Fruit fly (Drosophila melanogaster) whole organism, embryonic: ENCODE measurements around the gene CG13850.

Experiments
- BEAF-32 ChIP-seq: fragments of 200-800 bp; sonication (Bioruptor generic); optimal IDR thresholded peaks from 3 replicates; lab custom pipeline; 2017; ENCODE audit warnings: missing biosample characterization, missing genetic modification characterization, mild to moderate bottlenecking, moderate library complexity, missing genetic modification reagents
- C15 ChIP-seq: fragments of 200-800 bp; sonication (Bioruptor generic); IDR thresholded peaks from 3 replicates; pipeline ENCODE4 v1.3.6; 2022; ENCODE audit warnings: missing biosample characterization, missing genetic modification characterization
- CG10274 ChIP-seq: fragments of 200-800 bp; sonication (Bioruptor generic); optimal IDR thresholded peaks from 3 replicates; lab custom pipeline; 2017; ENCODE audit warnings: missing biosample characterization, mild to moderate bottlenecking, missing genetic modification characterization
- CG11695 ChIP-seq: fragments of 200-800 bp; sonication (Bioruptor generic); IDR thresholded peaks from 3 replicates; pipeline ENCODE4 v1.3.6; 2022; ENCODE audit warnings: missing biosample characterization, missing genetic modification characterization
- CG12219 ChIP-seq: fragments of 200-800 bp; sonication (Bioruptor generic); optimal IDR thresholded peaks from 3 replicates; lab custom pipeline; 2018; ENCODE audit warnings: missing biosample characterization, mild to moderate bottlenecking, missing genetic modification characterization
- CG12236 ChIP-seq: fragments of 200-800 bp; sonication (Bioruptor generic); optimal IDR thresholded peaks from 2 replicates; lab custom pipeline; 2016; ENCODE audit warnings: missing biosample characterization, missing genetic modification characterization
- CG12391 ChIP-seq: fragments of 200-800 bp; sonication (Bioruptor generic); optimal IDR thresholded peaks from 3 replicates; lab custom pipeline; 2018; ENCODE audit warnings: missing biosample characterization, mild to moderate bottlenecking, missing genetic modification characterization, moderate library complexity
- CG13123 ChIP-seq: fragments of 200-800 bp; sonication (Bioruptor generic); optimal IDR thresholded peaks from 2 replicates; lab custom pipeline; 2016; ENCODE audit warnings: missing biosample characterization, missing genetic modification characterization
- CG14050 ChIP-seq: fragments of 200-800 bp; sonication (Bioruptor generic); IDR thresholded peaks from 3 replicates; pipeline ENCODE4 v1.3.6; 2022; ENCODE audit warnings: missing biosample characterization, missing genetic modification characterization
- CG15269 ChIP-seq: fragments of 200-800 bp; sonication (Bioruptor generic); optimal IDR thresholded peaks from 2 replicates; lab custom pipeline; 2018; ENCODE audit warnings: missing biosample characterization, mild to moderate bottlenecking, missing genetic modification characterization, moderate library complexity
- CG15696 ChIP-seq: fragments of 200-800 bp; sonication (Bioruptor generic); optimal IDR thresholded peaks from 2 replicates; lab custom pipeline; 2019; ENCODE audit warnings: missing biosample characterization, mild to moderate bottlenecking, missing genetic modification characterization, moderate library complexity
- CG17186 ChIP-seq: fragments of 200-800 bp; sonication (Bioruptor generic); optimal IDR thresholded peaks from 3 replicates; lab custom pipeline; 2017; ENCODE audit warnings: missing biosample characterization, missing genetic modification reagents, missing genetic modification characterization
- CG2116 ChIP-seq: fragments of 200-800 bp; sonication (Bioruptor generic); optimal IDR thresholded peaks from 3 replicates; lab custom pipeline; 2018; ENCODE audit warnings: missing biosample characterization, mild to moderate bottlenecking, missing genetic modification characterization
- CG30403 ChIP-seq: fragments of 200-800 bp; sonication (Bioruptor generic); optimal IDR thresholded peaks from 3 replicates; lab custom pipeline; 2016; ENCODE audit warnings: missing biosample characterization, missing genetic modification characterization
- CG31388 ChIP-seq: fragments of 200-800 bp; sonication (Bioruptor generic); optimal IDR thresholded peaks from 2 replicates; lab custom pipeline; 2016; ENCODE audit warnings: missing biosample characterization, missing genetic modification characterization
- CG31441 ChIP-seq: fragments of 200-800 bp; sonication (Bioruptor generic); IDR thresholded peaks from 2 replicates; pipeline ENCODE4 v1.3.6; 2022; ENCODE audit warnings: missing biosample characterization, missing genetic modification characterization
- CG4328 ChIP-seq: fragments of 200-800 bp; sonication (Bioruptor generic); optimal IDR thresholded peaks from 3 replicates; lab custom pipeline; 2017; ENCODE audit warnings: missing biosample characterization, missing genetic modification reagents, missing genetic modification characterization
- CG5245 ChIP-seq: fragments of 200-800 bp; sonication (Bioruptor generic); optimal IDR thresholded peaks from 3 replicates; lab custom pipeline; 2016; ENCODE audit warnings: missing biosample characterization, missing genetic modification characterization
- CG6765 ChIP-seq: fragments of 200-800 bp; sonication (Bioruptor generic); optimal IDR thresholded peaks from 3 replicates; lab custom pipeline; 2017; ENCODE audit warnings: missing biosample characterization, mild to moderate bottlenecking, missing genetic modification characterization
- CG6791 ChIP-seq: fragments of 200-800 bp; sonication (Bioruptor generic); IDR thresholded peaks from 3 replicates; pipeline ENCODE4 v1.3.6; 2022; ENCODE audit warnings: missing biosample characterization, missing genetic modification characterization; ENCODE audit not compliant: partially characterized antibody
- CG8478 ChIP-seq: fragments of >200 bp; optimal IDR thresholded peaks from 2 replicates; lab custom pipeline; 2018
- CG9437 ChIP-seq: fragments of 200-800 bp; sonication (Bioruptor generic); optimal IDR thresholded peaks from 2 replicates; lab custom pipeline; 2018; ENCODE audit warnings: missing biosample characterization, mild to moderate bottlenecking, missing genetic modification characterization
- CHES-1-like ChIP-seq: fragments of 200-800 bp; sonication (Bioruptor generic); optimal IDR thresholded peaks from 2 replicates; lab custom pipeline; 2016; ENCODE audit warnings: missing biosample characterization, missing genetic modification characterization
- Chrac-16 ChIP-seq: fragments of 200-800 bp; sonication (Bioruptor generic); optimal IDR thresholded peaks from 3 replicates; lab custom pipeline; 2016; ENCODE audit warnings: missing biosample characterization, missing genetic modification characterization
- D19A ChIP-seq: fragments of 200-800 bp; optimal IDR thresholded peaks from 3 replicates; lab custom pipeline; 2019; ENCODE audit warnings: missing biosample characterization, mild to moderate bottlenecking, missing genetic modification characterization, moderate library complexity
- Dek ChIP-seq: fragments of 200-800 bp; sonication (Bioruptor generic); optimal IDR thresholded peaks from 3 replicates; lab custom pipeline; 2019; ENCODE audit warnings: missing biosample characterization, mild to moderate bottlenecking, missing genetic modification characterization, moderate library complexity
- Fer2 ChIP-seq: fragments of 200-800 bp; sonication (Bioruptor generic); optimal IDR thresholded peaks from 2 replicates; lab custom pipeline; 2018; ENCODE audit warnings: missing biosample characterization, mild to moderate bottlenecking, missing genetic modification characterization, moderate library complexity
- Fer3 ChIP-seq: fragments of 200-800 bp; sonication (Bioruptor generic); optimal IDR thresholded peaks from 2 replicates; lab custom pipeline; 2018; ENCODE audit warnings: missing biosample characterization, mild to moderate bottlenecking, missing genetic modification characterization, moderate library complexity
- H15 ChIP-seq: fragments of 200-800 bp; sonication (Bioruptor generic); IDR thresholded peaks from 3 replicates; pipeline ENCODE4 v1.3.6; 2022; ENCODE audit warnings: missing biosample characterization, missing genetic modification characterization
- Hmx ChIP-seq: fragments of 200-800 bp; sonication (Bioruptor generic); optimal IDR thresholded peaks from 2 replicates; lab custom pipeline; 2016; ENCODE audit warnings: missing biosample characterization, missing genetic modification characterization
- Kr ChIP-seq: fragments of 200-800 bp; sonication (Bioruptor generic); optimal IDR thresholded peaks from 2 replicates; lab custom pipeline; 2017; ENCODE audit warnings: missing biosample characterization, mild to moderate bottlenecking, missing genetic modification characterization
- Oaz ChIP-seq: fragments of 200-800 bp; sonication (Bioruptor generic); IDR thresholded peaks from 2 replicates; pipeline ENCODE4 v1.3.6; 2022; ENCODE audit warnings: missing biosample characterization, missing genetic modification characterization
- Rfx ChIP-seq: fragments of 200-800 bp; sonication (Bioruptor generic); IDR thresholded peaks from 2 replicates; pipeline ENCODE4 v1.3.6; 2022; ENCODE audit warnings: missing biosample characterization, missing genetic modification characterization
- ato ChIP-seq: fragments of 200-800 bp; sonication (Bioruptor generic); IDR thresholded peaks from 2 replicates; pipeline ENCODE4 v1.3.6; 2022; ENCODE audit warnings: missing biosample characterization, missing genetic modification characterization; ENCODE audit not compliant: partially characterized antibody
- br ChIP-seq: fragments of >200 bp; optimal IDR thresholded peaks from 2 replicates; lab custom pipeline; 2017
- btn ChIP-seq: fragments of 200-800 bp; sonication (Bioruptor generic); optimal IDR thresholded peaks from 2 replicates; lab custom pipeline; 2016; ENCODE audit warnings: missing biosample characterization, missing genetic modification characterization
- gce ChIP-seq: fragments of 200-800 bp; sonication (Bioruptor generic); IDR thresholded peaks from 3 replicates; pipeline ENCODE4 v1.3.6; 2022; ENCODE audit warnings: missing biosample characterization, missing genetic modification characterization
- gcm ChIP-seq: fragments of 200-800 bp; sonication (Bioruptor generic); optimal IDR thresholded peaks from 2 replicates; lab custom pipeline; 2019; ENCODE audit warnings: missing biosample characterization, mild to moderate bottlenecking, missing genetic modification characterization, moderate library complexity
- grn ChIP-seq: fragments of 200-800 bp; sonication (Bioruptor generic); optimal IDR thresholded peaks from 3 replicates; lab custom pipeline; 2017; ENCODE audit warnings: missing biosample characterization, missing genetic modification characterization
- jigr1 ChIP-seq: fragments of 200-800 bp; sonication (Bioruptor generic); IDR thresholded peaks from 3 replicates; pipeline ENCODE4 v1.3.6; 2022; ENCODE audit warnings: missing biosample characterization, missing genetic modification characterization
- jing ChIP-seq: fragments of 200-800 bp; sonication (Bioruptor generic); optimal IDR thresholded peaks from 2 replicates; lab custom pipeline; 2018; ENCODE audit warnings: missing biosample characterization, mild to moderate bottlenecking, missing genetic modification characterization
- nerfin-2 ChIP-seq: fragments of 200-800 bp; sonication (Bioruptor generic); IDR thresholded peaks from 2 replicates; pipeline ENCODE4 v1.3.6; 2022; ENCODE audit warnings: missing biosample characterization, missing genetic modification characterization; ENCODE audit not compliant: partially characterized antibody
- pb ChIP-seq: fragments of 200-800 bp; sonication (Bioruptor generic); optimal IDR thresholded peaks from 3 replicates; lab custom pipeline; 2016; ENCODE audit warnings: missing biosample characterization, missing genetic modification characterization
- pzg ChIP-seq: fragments of 200-800 bp; sonication (Bioruptor generic); optimal IDR thresholded peaks from 3 replicates; lab custom pipeline; 2018; ENCODE audit warnings: missing biosample characterization, mild to moderate bottlenecking, missing genetic modification characterization, moderate library complexity
- row ChIP-seq: fragments of 200-800 bp; sonication (Bioruptor generic); IDR thresholded peaks from 3 replicates; pipeline ENCODE4 v1.3.6; 2022; ENCODE audit warnings: missing biosample characterization, missing genetic modification characterization
- sd ChIP-seq: fragments of 200-800 bp; sonication (Bioruptor generic); optimal IDR thresholded peaks from 3 replicates; lab custom pipeline; 2018; ENCODE audit warnings: missing biosample characterization, mild to moderate bottlenecking, missing genetic modification characterization, moderate library complexity
- stwl ChIP-seq: fragments of 200-800 bp; sonication (Bioruptor generic); optimal IDR thresholded peaks from 3 replicates; lab custom pipeline; 2018; ENCODE audit warnings: missing biosample characterization, mild to moderate bottlenecking, missing genetic modification characterization, moderate library complexity
- unc-4 ChIP-seq: fragments of 200-800 bp; sonication (Bioruptor generic); IDR thresholded peaks from 2 replicates; pipeline ENCODE4 v1.3.6; 2022; ENCODE audit warnings: missing biosample characterization, missing genetic modification characterization; ENCODE audit not compliant: partially characterized antibody

Gene CG13850

dm6 chr3R:22365660-22366195 lies 45.0 kb downstream of the CG13850 start, which contains the start of gene CG5382 (continued):
- TF ChIP-seq CG11695 (no peak), gcm (GFP tag; lab: Kevin White, UChicago) (no peak), unc-4 (0 out of 2 replicates have a peak, but pooled peaks have one; percentile 27), BEAF-32 (GFP tag; lab: Kevin White, UChicago) (peak; percentile 42)

dm6 chr3R:22362218-22362907 lies 48.4 kb downstream of the CG13850 start, which contains the start of the genes JMJD6, CG7071 and Muted:
TSS of gene JMJD6 (minus strand) at chr3R:22362371.
TSS of gene CG7071 (plus strand) at chr3R:22362620.
TSS of gene Muted (plus strand) at chr3R:22362620.
- TF ChIP-seq pb (GFP tag; lab: Kevin White, UChicago) = no peak
- TF ChIP-seq CG12391 (tag; lab: Kevin White, UChicago) = peak; percentile 97
- peak; percentile 84 for TF ChIP-seq CG5245 (GFP tag; lab: Kevin White, UChicago)
- TF ChIP-seq Rfx = peak; percentile 95
- peak; percentile 60 for TF ChIP-seq CG17186
- TF ChIP-seq CG6791 (GFP tag; lab: Robert Waterston, UW) = peak; percentile 67; the same call in 2 of the 3 replicates
- TF ChIP-seq Fer3 (tag; lab: Kevin White, UChicago) = peak; percentile 93
- TF ChIP-seq CG31441 (GFP tag; lab: Robert Waterston, UW) = peak; percentile 87
- peak; percentile 92 for TF ChIP-seq Fer2 (tag; lab: Kevin White, UChicago)
- peak; percentile 71 for TF ChIP-seq CG12219 (GFP tag; lab: Kevin White, UChicago)
- TF ChIP-seq Oaz (GFP tag; lab: Robert Waterston, UW) = peak; percentile 88
- peak; percentile 74 for TF ChIP-seq C15 (GFP tag; lab: Robert Waterston, UW)
- TF ChIP-seq CG10274 (GFP tag; lab: Kevin White, UChicago) = peak; percentile 55
- TF ChIP-seq CG31388 (GFP tag; lab: Kevin White, UChicago) = peak; percentile 75
- TF ChIP-seq H15 (GFP tag; lab: Robert Waterston, UW) = peak; percentile 87
- TF ChIP-seq CG12236 (GFP tag; lab: Kevin White, UChicago) = peak; percentile 57
- TF ChIP-seq CG15696 (tag; lab: Kevin White, UChicago) = peak; percentile 95
- peak; percentile 87 for TF ChIP-seq stwl (tag; lab: Kevin White, UChicago)
- TF ChIP-seq gce (GFP tag; lab: Robert Waterston, UW) = peak; percentile 82; the same call in 2 of the 3 replicates
- TF ChIP-seq grn (GFP tag; lab: Kevin White, UChicago) = peak; percentile 98
- TF ChIP-seq br (lab: Kevin White, UChicago) = no peak
- TF ChIP-seq Chrac-16 (GFP tag; lab: Kevin White, UChicago) = peak; percentile 92
- peak; percentile 73 for TF ChIP-seq sd (tag; lab: Kevin White, UChicago)
- TF ChIP-seq CHES-1-like (GFP tag; lab: Kevin White, UChicago) = peak; percentile 85
- TF ChIP-seq Dek = peak; percentile 91
- TF ChIP-seq Kr (GFP tag; lab: Kevin White, UChicago) = no peak
- TF ChIP-seq ato (GFP tag; lab: Robert Waterston, UW) = peak; percentile 58; the same call in 1 of the 2 replicates
- peak; percentile 70 for TF ChIP-seq D19A (tag; lab: Kevin White, UChicago)
- TF ChIP-seq CG8478 = no peak
- TF ChIP-seq CG2116 = peak; percentile 87
- peak; percentile 53; the same call in 1 of the 2 replicates for TF ChIP-seq nerfin-2 (GFP tag; lab: Robert Waterston, UW)
- TF ChIP-seq row (GFP tag; lab: Robert Waterston, UW) = peak; percentile 98
- peak; percentile 90 for TF ChIP-seq CG15269 (tag; lab: Kevin White, UChicago)
- peak; percentile 73 for TF ChIP-seq Hmx (GFP tag; lab: Kevin White, UChicago)
- TF ChIP-seq CG4328 (GFP tag; lab: Kevin White, UChicago) = peak; percentile 93
- TF ChIP-seq btn (GFP tag; lab: Kevin White, UChicago) = peak; percentile 15
- TF ChIP-seq CG14050 (GFP tag; lab: Robert Waterston, UW) = peak; percentile 85
- TF ChIP-seq CG13123 (GFP tag; lab: Kevin White, UChicago) = peak; percentile 89
- peak; percentile 79 for TF ChIP-seq pzg (GFP tag; lab: Kevin White, UChicago)
- TF ChIP-seq CG9437 (GFP tag; lab: Kevin White, UChicago) = peak; percentile 79
- TF ChIP-seq jing (GFP tag; lab: Kevin White, UChicago) = peak; percentile 69
- peak; percentile 96 for TF ChIP-seq CG30403 (GFP tag; lab: Kevin White, UChicago)
- peak; percentile 79 for TF ChIP-seq jigr1 (GFP tag; lab: Robert Waterston, UW)
- peak; percentile 81 for TF ChIP-seq CG6765
